Worm (Caenorhabditis elegans) whole organism, early embryonic: ENCODE data around the gene cest-30.

Experiments used
- F13C5.2 ChIP-seq: sonication (generic microtip); optimal IDR thresholded peaks from 2 replicates; lab custom pipeline; 2017; ENCODE audit warnings: mild to moderate bottlenecking, missing genetic modification characterization, inconsistent platforms, missing compliant biosample characterization
- ama-1 ChIP-seq: fragments of 150-350 bp; optimal IDR thresholded peaks from 2 replicates; lab custom pipeline; 2014
- flt-1 ChIP-seq: fragments of 200-800 bp; sonication (Bioruptor generic); IDR thresholded peaks from 2 replicates; pipeline ENCODE4 v1.3.6; 2022; ENCODE audit warnings: missing genetic modification characterization, missing compliant biosample characterization
- pes-1 ChIP-seq: fragments of 200-800 bp; sonication (Bioruptor generic); IDR thresholded peaks from 2 replicates; pipeline ENCODE4 v1.3.6; 2022; ENCODE audit warnings: missing genetic modification reagents, missing genetic modification characterization, missing compliant biosample characterization
- sea-1 ChIP-seq: fragments of 200-800 bp; sonication (Bioruptor generic); conservative IDR thresholded peaks from 2 replicates; pipeline ENCODE4 v1.3.6; 2022; ENCODE audit warnings: missing genetic modification characterization, missing compliant biosample characterization

DNA sequence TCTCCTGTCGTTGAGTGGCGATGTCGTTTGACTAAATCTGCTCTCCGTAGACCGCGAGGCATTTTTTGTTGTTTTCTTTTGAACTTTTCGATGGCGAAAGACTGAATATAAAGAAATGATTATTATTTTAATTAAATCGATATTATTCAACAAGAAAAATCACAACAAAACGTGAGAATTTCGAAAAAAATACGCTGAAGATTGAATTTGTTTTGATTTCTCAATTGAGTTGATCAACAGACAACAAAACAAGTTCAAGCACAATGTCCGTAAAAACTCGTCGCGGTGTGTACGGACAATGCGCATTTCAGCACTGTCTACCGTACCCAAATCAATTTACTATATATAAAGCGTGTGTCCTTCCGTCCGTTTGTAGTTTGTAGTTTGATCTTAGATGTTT lies 15.1 kb upstream of the cest-30 start, which contains the start of gene B0238.9:
- TF ChIP-seq ama-1 (lab: Kevin White, UChicago) (no peak), pes-1 (GFP tag; lab: Robert Waterston, UW) (no peak), flt-1 (GFP tag; lab: Robert Waterston, UW) (no peak), sea-1 (GFP tag; lab: Robert Waterston, UW) (no peak), F13C5.2 (tag; lab: Kevin White, UChicago) (no peak)
